Worm (Caenorhabditis elegans): Measurements from ENCODE around the gene B0294.3.

Gene B0294.3

DNA sequence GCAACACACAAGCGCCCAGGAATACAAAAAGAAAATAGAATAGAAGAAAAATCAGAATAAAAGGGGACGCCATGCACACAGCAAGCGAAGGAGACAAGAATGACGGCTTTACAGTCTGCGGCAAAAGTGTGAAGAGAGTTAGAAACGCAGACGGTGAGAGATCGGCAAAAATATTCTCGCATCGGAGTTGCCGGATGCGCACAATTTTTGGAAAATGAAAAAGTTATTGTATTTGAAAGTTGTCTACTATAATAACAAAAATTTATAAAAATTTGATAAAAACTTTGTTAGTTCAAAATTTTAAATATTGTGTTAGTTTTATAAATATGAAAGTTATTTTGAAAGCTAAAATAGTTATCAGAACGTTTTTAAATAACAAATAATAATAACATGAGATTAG is 30.3 kb downstream of the B0294.3 start, which contains the start of gene ZC53.22:
Gene ZC53.22 (minus strand): TSS at position 101 of the 400 bp plus-strand sequence.
- TF ChIP-seq tbx-2 (tag; optimal IDR thresholded peaks at IDR 0.05) = no peak
- no peak for TF ChIP-seq ceh-9 (tag; optimal IDR thresholded peaks at IDR 0.05)
- TF ChIP-seq pha-2 (tag; optimal IDR thresholded peaks at IDR 0.05) = no peak
- TF ChIP-seq pha-4 (tag; optimal IDR thresholded peaks at IDR 0.05) = no peak
- TF ChIP-seq ceh-24 (tag; optimal IDR thresholded peaks at IDR 0.05) = no peak
- TF ChIP-seq ahr-1 (tag; optimal IDR thresholded peaks at IDR 0.05) = no peak
- TF ChIP-seq pros-1 (tag; optimal IDR thresholded peaks at IDR 0.05) = no peak
- TF ChIP-seq ceh-48 (tag; optimal IDR thresholded peaks at IDR 0.05) = no peak
- TF ChIP-seq lin-11 (tag; optimal IDR thresholded peaks at IDR 0.05) = no peak

DNA sequence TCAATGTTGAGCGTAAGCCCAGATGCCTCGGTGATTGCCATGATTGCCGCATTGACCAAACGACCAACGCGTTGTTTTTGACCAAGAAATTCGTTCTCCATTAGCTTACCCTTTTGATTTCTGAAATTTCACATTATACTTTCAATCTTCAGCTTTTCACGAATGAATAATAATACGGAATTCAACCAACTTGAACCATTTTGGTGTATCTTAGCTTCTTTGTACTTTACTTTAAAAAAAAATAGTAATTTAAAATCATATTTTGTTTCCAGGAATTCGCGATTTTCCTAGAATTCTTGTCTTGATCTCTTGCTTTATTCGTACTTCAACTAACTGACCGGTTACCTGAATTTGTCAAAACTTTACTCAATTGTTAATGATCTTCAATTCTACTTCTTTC is 32.2 kb downstream of the B0294.3 start, which contains the start of gene ZC53.2:
Gene ZC53.2 (minus strand): TSS at position 101 of the 400 bp plus-strand sequence.
- TF ChIP-seq unc-86 (tag; optimal IDR thresholded peaks at IDR 0.05) = no peak

DNA sequence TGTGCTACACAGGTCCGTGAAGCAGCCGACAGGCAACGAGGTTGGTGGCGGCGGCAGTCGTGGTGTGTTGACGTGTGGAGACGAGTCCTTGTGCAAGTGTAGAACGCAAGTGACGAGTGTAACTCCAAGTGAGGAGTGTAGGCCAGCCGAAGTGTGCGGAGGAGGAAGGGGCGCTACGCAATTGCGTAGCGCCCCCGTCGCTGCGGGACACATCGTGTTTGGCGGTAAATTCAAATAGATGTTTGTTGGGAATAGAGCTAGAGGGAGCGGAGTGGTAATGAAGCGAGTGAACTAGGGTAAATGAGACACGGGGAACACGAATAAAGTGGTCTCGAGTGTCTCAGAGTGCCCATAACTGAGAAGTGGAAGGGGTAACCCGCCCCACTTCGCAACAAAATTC is 41.5 kb downstream of the B0294.3 start:
- TF ChIP-seq sdc-2 (tag; optimal IDR thresholded peaks at IDR 0.05) = peak; percentile 9

DNA sequence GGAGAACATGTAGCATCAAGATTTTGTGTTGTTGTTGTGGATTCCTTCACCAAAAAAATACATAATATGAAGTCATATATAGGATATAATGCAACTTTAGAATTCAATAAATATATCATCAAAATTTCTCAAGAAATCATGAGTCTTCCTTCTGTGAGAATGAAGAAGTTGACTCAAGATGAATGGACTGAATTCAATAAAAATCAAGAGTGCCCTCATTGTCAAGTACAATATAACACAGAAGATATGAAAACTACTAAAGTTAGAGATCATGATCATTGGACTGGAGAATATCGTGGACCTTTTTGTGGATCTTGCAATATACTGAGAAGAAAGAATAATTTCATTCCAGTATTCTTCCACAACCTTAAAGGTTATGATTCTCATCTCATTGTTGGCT is 43.5 kb downstream of the B0294.3 start:
- TF ChIP-seq npax-4 (tag; optimal IDR thresholded peaks at IDR 0.05) (no peak), K02D7.2 (tag; optimal IDR thresholded peaks at IDR 0.05) (no peak), pros-1 (tag; optimal IDR thresholded peaks at IDR 0.05) (no peak), unc-3 (GFP tag; conservative IDR thresholded peaks at IDR 0.05) (no peak), unc-3 (tag; optimal IDR thresholded peaks at IDR 0.05) (no peak), hlh-15 (tag; optimal IDR thresholded peaks at IDR 0.05) (no peak), sdc-2 (tag; optimal IDR thresholded peaks at IDR 0.05) (no peak), sox-4 (tag; optimal IDR thresholded peaks at IDR 0.05) (no peak), rnt-1 (tag; optimal IDR thresholded peaks at IDR 0.05) (no peak), mec-3 (tag; optimal IDR thresholded peaks at IDR 0.05; ENCODE audit: borderline replicate concordance) (no peak), gmeb-2 (tag; optimal IDR thresholded peaks at IDR 0.05) (no peak), unc-42 (tag; optimal IDR thresholded peaks at IDR 0.05) (no peak), fkh-10 (GFP tag; optimal IDR thresholded peaks at IDR 0.05) (no peak), hlh-6 (tag; optimal IDR thresholded peaks at IDR 0.05) (no peak), che-1 (tag; optimal IDR thresholded peaks at IDR 0.05) (no peak), sox-2 (GFP tag; IDR thresholded peaks at IDR 0.05) (no peak), ahr-1 (tag; optimal IDR thresholded peaks at IDR 0.05) (no peak)

DNA sequence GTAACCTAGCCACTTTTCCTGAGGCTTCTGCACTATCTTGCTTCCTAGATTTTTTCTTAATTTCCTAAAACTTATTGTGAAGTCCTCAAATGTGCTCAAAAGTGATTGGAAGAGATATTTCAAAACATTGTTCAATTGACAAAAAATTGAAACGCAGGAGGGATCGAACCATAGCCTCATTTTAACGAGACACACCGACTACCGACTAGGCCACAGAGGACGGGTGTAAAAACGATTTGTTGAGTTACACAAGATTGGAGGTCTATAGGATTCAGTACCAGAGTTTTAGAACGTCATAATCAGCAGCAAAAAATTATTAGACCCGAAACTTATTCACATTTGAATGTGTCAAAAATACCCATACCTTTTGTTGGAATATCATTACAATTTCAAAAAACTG is 47.3 kb downstream of the B0294.3 start:
- TF ChIP-seq tbx-7 (tag; optimal IDR thresholded peaks at IDR 0.05) (no peak), ceh-45 (GFP tag; IDR thresholded peaks at IDR 0.05) (no peak), dmd-4 (tag; optimal IDR thresholded peaks at IDR 0.05; ENCODE audit: borderline replicate concordance) (no peak)

DNA sequence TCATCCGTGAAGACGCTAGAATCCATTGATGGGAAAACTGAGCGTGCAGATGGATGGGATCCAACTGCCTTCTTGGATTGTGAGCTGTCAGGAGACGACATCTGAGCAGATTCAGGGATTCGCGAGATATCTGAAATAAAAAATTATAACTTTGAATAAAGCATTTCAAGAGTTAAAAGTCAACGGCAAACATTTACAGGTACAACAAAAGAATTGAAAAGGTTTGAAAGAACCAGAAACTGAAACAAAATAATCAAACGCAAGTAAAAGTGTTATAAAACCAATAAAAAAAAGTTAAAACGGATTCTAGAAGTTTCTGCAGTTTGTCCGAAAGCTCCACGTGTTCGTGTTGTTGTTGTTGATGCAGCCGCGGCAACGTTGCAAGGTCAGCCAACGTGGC is 47.9 kb downstream of the B0294.3 start, which contains the start of gene Y59E1A.4:
Gene Y59E1A.4 (minus strand): TSS at position 101 of the 400 bp plus-strand sequence.
- TF ChIP-seq hlh-13 (GFP tag; optimal IDR thresholded peaks at IDR 0.05) (no peak), elt-2 (tag; optimal IDR thresholded peaks at IDR 0.05) (no peak), ahr-1 (tag; optimal IDR thresholded peaks at IDR 0.05) (no peak), pqm-1 (tag; optimal IDR thresholded peaks at IDR 0.05) (no peak), C08G9.2 (tag; optimal IDR thresholded peaks at IDR 0.05) (no peak), pat-9 (tag; optimal IDR thresholded peaks at IDR 0.05) (no peak)

Measured in whole organism, late embryonic.